Worm (Caenorhabditis elegans): ENCODE data around the gene Y62F5A.9.

Gene Y62F5A.9

ce11 chrII:11495307-11495706, 43.3 kb downstream of the Y62F5A.9 start, which contains the start of the genes ooc-3 and B0334.4:
TSS of gene ooc-3 (minus strand) at chrII:11495321.
TSS of gene B0334.4 (plus strand) at chrII:11495692.
- TF ChIP-seq ces-1 (GFP tag; optimal IDR thresholded peaks at IDR 0.05) (peak; percentile 94), lsy-2 (tag; optimal IDR thresholded peaks at IDR 0.05) (peak; percentile 91), nhr-12 (tag; optimal IDR thresholded peaks at IDR 0.05) (no peak), unc-62 (GFP tag; optimal IDR thresholded peaks at IDR 0.05) (no peak), tbx-8 (GFP tag; optimal IDR thresholded peaks at IDR 0.05) (no peak)

DNA sequence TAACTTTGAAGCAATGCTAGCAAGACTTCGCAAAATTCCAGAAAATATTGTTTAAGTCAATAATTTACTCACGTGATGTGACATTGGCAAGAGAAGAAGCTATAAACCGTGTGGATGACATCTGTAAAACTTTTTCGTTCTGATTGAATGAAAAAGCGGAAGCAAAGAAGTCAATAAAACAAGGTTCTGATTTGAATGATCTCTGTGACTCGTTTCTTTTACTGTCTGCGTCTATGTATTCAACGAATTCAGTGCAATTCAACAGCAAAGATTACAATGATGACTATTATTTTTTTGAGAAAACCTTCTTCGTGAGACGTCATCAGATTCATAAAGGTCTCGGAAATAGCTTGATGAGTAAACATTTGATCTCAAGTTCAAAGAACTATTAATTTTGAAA, 45.8 kb downstream of the Y62F5A.9 start, which contains the start of gene hacl-1:
Gene hacl-1 (minus strand): TSS at position 121 of the 400 bp plus-strand sequence.
- TF ChIP-seq ceh-83 (GFP tag; optimal IDR thresholded peaks at IDR 0.05) (no peak), tbx-8 (GFP tag; optimal IDR thresholded peaks at IDR 0.05) (no peak), hlh-1 (tag; optimal IDR thresholded peaks at IDR 0.05) (no peak), ceh-39 (tag; optimal IDR thresholded peaks at IDR 0.05) (no peak), mab-5 (tag; optimal IDR thresholded peaks at IDR 0.05) (no peak), mep-1 (tag; optimal IDR thresholded peaks at IDR 0.05) (no peak), unc-62 (GFP tag; optimal IDR thresholded peaks at IDR 0.05) (no peak), nhr-76 (tag; optimal IDR thresholded peaks at IDR 0.05) (no peak), mls-2 (tag; optimal IDR thresholded peaks at IDR 0.05) (no peak), lsy-2 (tag; optimal IDR thresholded peaks at IDR 0.05) (no peak), unc-39 (tag; optimal IDR thresholded peaks at IDR 0.05) (no peak), nhr-28 (tag; optimal IDR thresholded peaks at IDR 0.05) (no peak), nhr-2 (tag; optimal IDR thresholded peaks at IDR 0.05) (no peak), pha-4 (tag; optimal IDR thresholded peaks at IDR 0.05) (no peak)

ce11 chrII:11487999-11488398, 50.6 kb downstream of the Y62F5A.9 start, which contains the start of gene B0334.13:
TSS of gene B0334.13 (plus strand) at chrII:11488299.
- no peak for TF ChIP-seq ceh-83 (GFP tag; optimal IDR thresholded peaks at IDR 0.05)
- no peak for TF ChIP-seq hlh-1 (tag; optimal IDR thresholded peaks at IDR 0.05)
- TF ChIP-seq drap-1 (GFP tag; optimal IDR thresholded peaks at IDR 0.05): no peak
- no peak for TF ChIP-seq M03D4.4 (tag; optimal IDR thresholded peaks at IDR 0.05)
- no peak for TF ChIP-seq sem-2 (GFP tag; optimal IDR thresholded peaks at IDR 0.05)
- TF ChIP-seq ceh-43 (GFP tag; optimal IDR thresholded peaks at IDR 0.05): no peak
- TF ChIP-seq lin-13 (tag; optimal IDR thresholded peaks at IDR 0.05): no peak
- no peak for TF ChIP-seq ztf-11 (tag; optimal IDR thresholded peaks at IDR 0.05)
- TF ChIP-seq unc-120 (tag; optimal IDR thresholded peaks at IDR 0.05; ENCODE audit: poor library complexity, severe bottlenecking): no peak
- TF ChIP-seq pha-4 (tag; optimal IDR thresholded peaks at IDR 0.05): no peak
- TF ChIP-seq nhr-2 (tag; optimal IDR thresholded peaks at IDR 0.05): no peak
- no peak for TF ChIP-seq nhr-237 (tag; optimal IDR thresholded peaks at IDR 0.05)
- TF ChIP-seq flh-1 (GFP tag; optimal IDR thresholded peaks at IDR 0.05): no peak
- TF ChIP-seq tbx-8 (GFP tag; optimal IDR thresholded peaks at IDR 0.05): no peak
- TF ChIP-seq elt-3 (tag; optimal IDR thresholded peaks at IDR 0.05): no peak
- no peak for TF ChIP-seq nhr-28 (tag; optimal IDR thresholded peaks at IDR 0.05)

DNA sequence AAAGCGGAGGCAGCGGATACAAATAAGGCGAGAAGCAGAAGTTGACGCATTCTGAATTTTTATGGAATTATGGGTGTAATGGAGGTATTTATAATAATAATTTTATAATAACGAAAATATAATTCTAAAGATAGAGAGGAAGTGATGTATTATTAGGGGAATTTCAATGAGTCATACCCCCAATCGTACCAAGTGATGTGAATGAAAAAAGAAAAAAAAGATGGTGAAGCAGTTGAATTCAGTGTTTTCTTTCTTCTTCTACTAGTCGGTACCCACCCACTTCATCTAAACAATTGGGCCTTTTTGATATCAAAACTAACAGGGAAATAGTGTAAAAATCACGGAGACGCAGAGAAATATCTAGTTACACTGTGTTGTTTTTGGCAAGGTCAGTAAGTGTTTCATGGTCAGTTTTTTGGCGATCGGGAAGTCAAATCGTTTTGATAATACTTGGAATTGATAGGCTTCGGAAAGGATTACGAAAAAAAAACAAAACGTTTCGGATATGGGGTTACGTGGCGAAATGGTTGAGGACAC, 51.9 kb downstream of the Y62F5A.9 start, which contains the start of gene ttr-18:
Gene ttr-18 (minus strand): TSS at position 51 of the 537 bp plus-strand sequence.
- no peak for TF ChIP-seq M03D4.4 (tag; optimal IDR thresholded peaks at IDR 0.05)
- TF ChIP-seq ceh-43 (GFP tag; optimal IDR thresholded peaks at IDR 0.05): no peak
- no peak for TF ChIP-seq nhr-76 (tag; optimal IDR thresholded peaks at IDR 0.05)
- TF ChIP-seq mab-5 (tag; optimal IDR thresholded peaks at IDR 0.05): no peak
- TF ChIP-seq ceh-39 (tag; optimal IDR thresholded peaks at IDR 0.05): no peak
- TF ChIP-seq ceh-83 (GFP tag; optimal IDR thresholded peaks at IDR 0.05): no peak
- TF ChIP-seq snpc-4 (tag; optimal IDR thresholded peaks at IDR 0.05): no peak
- no peak for TF ChIP-seq lin-13 (tag; optimal IDR thresholded peaks at IDR 0.05)
- TF ChIP-seq nhr-12 (tag; optimal IDR thresholded peaks at IDR 0.05): no peak
- no peak for TF ChIP-seq nhr-2 (tag; optimal IDR thresholded peaks at IDR 0.05)
- no peak for TF ChIP-seq unc-62 (GFP tag; optimal IDR thresholded peaks at IDR 0.05)
- no peak for TF ChIP-seq flh-1 (GFP tag; optimal IDR thresholded peaks at IDR 0.05)

DNA sequence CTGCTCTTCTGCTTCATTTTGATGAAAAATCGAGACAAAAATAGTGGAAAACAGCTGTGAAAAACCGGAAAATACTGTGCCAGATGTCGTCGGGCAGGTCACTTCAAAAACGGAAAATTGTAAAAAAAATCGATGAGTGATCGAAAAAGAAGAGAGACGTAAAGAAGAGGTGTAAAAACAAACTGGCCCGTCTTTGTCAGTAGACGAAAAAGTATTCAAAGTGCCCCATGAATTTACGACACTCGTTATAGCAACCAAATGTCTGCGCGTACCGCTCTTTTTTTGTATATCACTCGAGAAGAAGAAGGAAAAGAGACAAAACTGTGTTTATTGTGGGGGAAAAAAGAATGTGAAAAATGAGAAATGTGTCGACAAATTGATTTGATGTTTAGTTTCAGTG, 53.4 kb downstream of the Y62F5A.9 start, which contains the start of gene twk-5:
Gene twk-5 (minus strand): TSS at position 101 of the 400 bp plus-strand sequence.
- TF ChIP-seq unc-62 (GFP tag; optimal IDR thresholded peaks at IDR 0.05): no peak
- no peak for TF ChIP-seq hlh-1 (tag; optimal IDR thresholded peaks at IDR 0.05)
- TF ChIP-seq blmp-1 (tag; optimal IDR thresholded peaks at IDR 0.05): no peak
- TF ChIP-seq bed-3 (GFP tag; optimal IDR thresholded peaks at IDR 0.05): no peak
- no peak for TF ChIP-seq ces-1 (GFP tag; optimal IDR thresholded peaks at IDR 0.05)
- TF ChIP-seq nhr-76 (tag; optimal IDR thresholded peaks at IDR 0.05): no peak
- TF ChIP-seq lin-32 (GFP tag; optimal IDR thresholded peaks at IDR 0.05): no peak
- TF ChIP-seq ceh-39 (tag; optimal IDR thresholded peaks at IDR 0.05): no peak
- no peak for TF ChIP-seq elt-1 (tag; optimal IDR thresholded peaks at IDR 0.05; ENCODE audit: borderline replicate concordance, insufficient read depth)
- no peak for TF ChIP-seq unc-120 (tag; optimal IDR thresholded peaks at IDR 0.05; ENCODE audit: poor library complexity, severe bottlenecking)
- TF ChIP-seq flh-1 (GFP tag; optimal IDR thresholded peaks at IDR 0.05): no peak
